Worm (Caenorhabditis elegans): ENCODE results near the gene F35E8.10.

Gene F35E8.10

DNA sequence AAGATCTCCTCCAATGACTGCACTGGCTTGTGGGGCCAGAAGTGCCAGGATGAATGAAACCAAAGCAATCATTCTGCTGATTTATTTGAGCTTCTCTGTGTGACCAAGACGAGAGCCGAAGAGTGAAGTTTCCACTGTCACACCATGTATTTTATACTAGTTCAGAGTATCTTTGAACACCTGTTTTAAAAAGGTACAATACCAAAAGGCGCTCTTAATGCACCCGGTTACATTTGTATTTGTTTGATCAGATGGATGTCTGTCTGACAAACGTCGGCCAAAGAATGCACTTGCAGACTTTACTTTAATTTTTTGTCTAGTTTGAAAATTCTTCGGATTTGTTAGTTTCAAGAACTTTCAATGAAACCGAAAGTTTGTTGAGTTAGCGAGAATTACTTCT is at the start of gene F35E8.10:
Gene F35E8.10, minus strand, starts transcription at position 101 of the 400 bp plus-strand sequence.
- no peak for TF ChIP-seq pha-4 (GFP tag; IDR thresholded peaks at IDR 0.05)
- no peak for TF ChIP-seq pha-4 (tag; optimal IDR thresholded peaks at IDR 0.05)
- TF ChIP-seq unc-62 (GFP tag; optimal IDR thresholded peaks at IDR 0.05 in 1 of 2) = no peak
- no peak for TF ChIP-seq unc-62 (tag; optimal IDR thresholded peaks at IDR 0.05)
- no peak for TF ChIP-seq sdz-12 (GFP tag; optimal IDR thresholded peaks at IDR 0.05)
- no peak for TF ChIP-seq nhr-42 (GFP tag; IDR thresholded peaks at IDR 0.05)
- TF ChIP-seq madf-5 (GFP tag; IDR thresholded peaks at IDR 0.05) = no peak
- TF ChIP-seq zip-2 (tag; optimal IDR thresholded peaks at IDR 0.05) = no peak
- no peak for TF ChIP-seq ctbp-1 (GFP tag; IDR thresholded peaks at IDR 0.05)
- no peak for TF ChIP-seq jun-1 (tag; optimal IDR thresholded peaks at IDR 0.05)
- no peak for TF ChIP-seq mdt-29 (GFP tag; IDR thresholded peaks at IDR 0.05)
- TF ChIP-seq dmd-9 (GFP tag; IDR thresholded peaks at IDR 0.05) = no peak
- no peak for TF ChIP-seq snpc-4 (tag; optimal IDR thresholded peaks at IDR 0.05)
- no peak for TF ChIP-seq Y75B8A.6 (GFP tag; IDR thresholded peaks at IDR 0.05)
- TF ChIP-seq ces-1 (GFP tag; optimal IDR thresholded peaks at IDR 0.05) = no peak
- no peak for TF ChIP-seq egl-27 (tag; optimal IDR thresholded peaks at IDR 0.05)
- TF ChIP-seq mep-1 (tag; optimal IDR thresholded peaks at IDR 0.05) = no peak

DNA sequence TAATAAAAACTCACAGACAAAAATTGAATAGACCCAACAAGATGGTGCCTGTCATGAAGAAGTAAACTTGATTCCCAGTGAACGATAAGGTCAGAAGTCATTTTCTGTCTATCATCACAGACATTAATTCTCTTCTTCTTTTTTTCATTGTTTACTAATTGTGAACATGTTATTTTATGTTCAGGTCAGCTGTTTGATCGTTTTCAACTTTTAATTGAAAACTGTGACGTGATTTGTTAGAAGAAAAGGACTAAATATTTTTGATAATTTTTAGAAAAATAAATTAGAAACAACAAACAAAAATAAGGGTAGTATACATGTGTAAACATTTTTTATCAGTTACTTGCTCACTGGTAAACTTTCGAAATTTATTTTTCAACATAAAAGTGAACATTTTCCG is 49.5 kb upstream of the F35E8.10 start, which contains the start of gene F36G9.7:
Gene F36G9.7, minus strand, starts transcription at position 101 of the 400 bp plus-strand sequence.
- TF ChIP-seq ctbp-1 (GFP tag; IDR thresholded peaks at IDR 0.05) (no peak), pqm-1 (tag; optimal IDR thresholded peaks at IDR 0.05) (no peak), nhr-25 (tag; optimal IDR thresholded peaks at IDR 0.05; ENCODE audit: borderline replicate concordance, insufficient read depth) (no peak), nhr-6 (tag; optimal IDR thresholded peaks at IDR 0.05) (no peak), F44E2.7 (GFP tag; IDR thresholded peaks at IDR 0.05) (no peak)

DNA sequence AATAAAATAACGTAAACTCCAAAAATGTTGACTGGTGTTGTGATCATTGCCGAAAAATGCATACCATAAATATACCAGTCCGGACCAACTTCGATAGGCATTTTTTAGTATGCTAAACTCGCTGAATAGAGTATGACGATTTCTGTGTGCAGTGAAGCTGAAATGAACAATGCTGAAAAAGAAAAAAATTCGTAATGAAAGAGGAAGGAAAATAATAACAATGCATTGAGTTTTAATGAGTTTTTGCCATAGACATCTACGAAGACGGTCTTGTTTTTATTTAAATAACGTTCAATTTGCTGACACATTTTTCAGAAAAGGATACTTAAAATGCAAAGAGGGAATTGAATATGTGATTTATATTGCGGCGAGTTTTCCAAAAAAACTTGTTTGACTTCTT is 47.4 kb upstream of the F35E8.10 start, which contains the start of gene sri-1:
Gene sri-1, minus strand, starts transcription at position 101 of the 400 bp plus-strand sequence.
- no peak for TF ChIP-seq dve-1 (tag; optimal IDR thresholded peaks at IDR 0.05; ENCODE audit: insufficient read depth)
- TF ChIP-seq lir-3 (tag; optimal IDR thresholded peaks at IDR 0.05) = no peak
- TF ChIP-seq ceh-32 (tag; optimal IDR thresholded peaks at IDR 0.05; ENCODE audit: poor library complexity) = no peak
- no peak for TF ChIP-seq nhr-237 (tag; optimal IDR thresholded peaks at IDR 0.05)
- no peak for TF ChIP-seq dmd-9 (GFP tag; IDR thresholded peaks at IDR 0.05)
- TF ChIP-seq ceh-44 (GFP tag; IDR thresholded peaks at IDR 0.05) = no peak

DNA sequence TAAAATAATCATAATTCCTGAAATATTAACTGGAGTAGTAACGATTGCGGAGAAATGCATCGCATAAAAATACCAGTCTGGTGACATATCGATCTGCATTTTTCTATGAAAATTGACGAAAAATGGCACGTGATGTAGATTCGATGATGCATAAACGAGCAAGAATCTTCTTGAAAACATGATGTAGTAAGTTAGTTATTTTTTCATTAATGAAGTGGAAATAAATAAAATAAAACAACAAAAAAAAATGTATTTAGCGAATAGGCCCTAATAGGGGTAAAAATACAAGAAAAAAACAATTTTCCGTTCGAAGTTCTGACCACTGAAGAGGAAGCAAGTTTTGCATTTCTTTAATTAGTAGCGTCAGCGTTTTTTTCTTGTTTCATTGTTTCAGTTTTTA is 44.9 kb upstream of the F35E8.10 start, which contains the start of gene sri-2:
Gene sri-2, minus strand, starts transcription at position 101 of the 400 bp plus-strand sequence.
- TF ChIP-seq snpc-4 (tag; optimal IDR thresholded peaks at IDR 0.05) (no peak), ceh-62 (tag; optimal IDR thresholded peaks at IDR 0.05) (no peak), aha-1 (tag) (peak; percentile 21)

- TF ChIP-seq nhr-48 (tag; optimal IDR thresholded peaks at IDR 0.05) = peak; percentile 26
- TF ChIP-seq Y75B8A.6 (GFP tag; IDR thresholded peaks at IDR 0.05) = no peak
Observed at ce11 chrV:15959456-15959855, 39.3 kb upstream of the F35E8.10 start.

DNA sequence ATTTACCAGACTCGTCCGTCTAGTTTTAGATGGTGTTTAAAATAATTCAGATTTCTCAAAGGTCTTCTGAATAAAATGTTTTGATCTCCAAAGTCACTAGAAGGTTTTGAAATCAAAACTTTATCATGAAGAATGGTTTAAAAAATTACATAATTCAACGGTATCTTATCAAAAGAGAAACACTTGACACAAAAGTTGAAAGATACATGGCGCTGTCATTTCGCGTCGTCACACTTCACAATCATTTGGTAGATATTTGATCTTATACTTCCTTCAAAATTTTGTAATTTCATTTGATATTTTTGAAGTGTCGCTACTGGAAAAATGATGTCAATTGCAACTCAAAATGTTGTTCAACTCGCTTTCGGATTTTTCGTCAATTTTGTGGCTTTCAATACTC is 36.9 kb upstream of the F35E8.10 start, which contains the start of gene F36G9.3:
Gene F36G9.3, plus strand, starts transcription at position 301 of the 400 bp plus-strand sequence.
- TF ChIP-seq F49E8.2 (tag; optimal IDR thresholded peaks at IDR 0.05; ENCODE audit: borderline replicate concordance) = no peak
- TF ChIP-seq set-16 (GFP tag; IDR thresholded peaks at IDR 0.05) = no peak
- TF ChIP-seq ceh-62 (tag; optimal IDR thresholded peaks at IDR 0.05) = no peak
- TF ChIP-seq dmd-6 (GFP tag; IDR thresholded peaks at IDR 0.05) = no peak
- no peak for TF ChIP-seq hmg-1.1 (GFP tag; IDR thresholded peaks at IDR 0.05)
- no peak for TF ChIP-seq ceh-32 (tag; optimal IDR thresholded peaks at IDR 0.05; ENCODE audit: poor library complexity)
- TF ChIP-seq nhr-28 (tag; optimal IDR thresholded peaks at IDR 0.05) = no peak
- no peak for TF ChIP-seq ZK337.2 (GFP tag; IDR thresholded peaks at IDR 0.05)
- no peak for TF ChIP-seq snpc-4 (tag; optimal IDR thresholded peaks at IDR 0.05)
- TF ChIP-seq nhr-237 (tag; optimal IDR thresholded peaks at IDR 0.05) = no peak
- TF ChIP-seq fkh-10 (GFP tag; optimal IDR thresholded peaks at IDR 0.05) = no peak
- no peak for TF ChIP-seq skn-1 (tag; optimal IDR thresholded peaks at IDR 0.05)
- no peak for TF ChIP-seq mdl-1 (tag; optimal IDR thresholded peaks at IDR 0.05)
- no peak for TF ChIP-seq jun-1 (tag; optimal IDR thresholded peaks at IDR 0.05)
- no peak for TF ChIP-seq ztf-11 (tag; optimal IDR thresholded peaks at IDR 0.05)
- TF ChIP-seq lin-38 (GFP tag; IDR thresholded peaks at IDR 0.05) = no peak
- TF ChIP-seq duxl-1 (tag; optimal IDR thresholded peaks at IDR 0.05; ENCODE audit: poor library complexity) = no peak
- TF ChIP-seq saeg-2 (GFP tag; IDR thresholded peaks at IDR 0.05) = no peak
- TF ChIP-seq ceh-20 (GFP tag; IDR thresholded peaks at IDR 0.05) = no peak

Data from whole organism, L4 larva.